Worm (Caenorhabditis elegans): ENCODE results near the gene cfap-36.

Gene cfap-36

ce11 chrV:176870-177467 is 5.0 kb upstream of the cfap-36 start, which contains the start of gene cul-3 (continued):
- peak; percentile 65 to 77 for TF ChIP-seq efl-1 (optimal IDR thresholded peaks at IDR 0.05)
- peak; percentile 77 to 98 for TF ChIP-seq efl-1 (GFP tag; optimal IDR thresholded peaks at IDR 0.05 in 1 of 2)
- peak; percentile 46 for TF ChIP-seq lin-13 (GFP tag; optimal IDR thresholded peaks at IDR 0.05)
- TF ChIP-seq mdl-1 (tag; optimal IDR thresholded peaks at IDR 0.05), result peak in 1 of 2 experiments; percentile 45
- TF ChIP-seq fkh-8 (tag; optimal IDR thresholded peaks at IDR 0.05), result peak; percentile 47
- peak; percentile 63 for TF ChIP-seq xbp-1 (tag; optimal IDR thresholded peaks at IDR 0.05)
- no peak for TF ChIP-seq nhr-12 (tag; optimal IDR thresholded peaks at IDR 0.05)
- peak; percentile 75 to 82 for TF ChIP-seq lin-35 (GFP tag; optimal IDR thresholded peaks at IDR 0.05)
- no peak for TF ChIP-seq nhr-28 (tag; optimal IDR thresholded peaks at IDR 0.05)
- no peak for TF ChIP-seq hpl-2 (GFP tag; optimal IDR thresholded peaks at IDR 0.05)
- peak; percentile 32 for TF ChIP-seq nhr-77 (tag; optimal IDR thresholded peaks at IDR 0.05)
- no peak for TF ChIP-seq egl-27 (tag; optimal IDR thresholded peaks at IDR 0.05)
- peak; percentile 44 for TF ChIP-seq blmp-1 (tag; optimal IDR thresholded peaks at IDR 0.05)
- TF ChIP-seq jun-1 (tag; optimal IDR thresholded peaks at IDR 0.05), result peak; percentile 31
- TF ChIP-seq vab-15 (tag; optimal IDR thresholded peaks at IDR 0.05), result no peak
- TF ChIP-seq ceh-88 (GFP tag; IDR thresholded peaks at IDR 0.05), result no peak
- peak; percentile 58 to 77 (median 67) for TF ChIP-seq ceh-82 (tag; optimal IDR thresholded peaks at IDR 0.05)
- no peak for TF ChIP-seq tlp-1 (tag; optimal IDR thresholded peaks at IDR 0.05)
- peak; percentile 64 for TF ChIP-seq skn-1 (tag; optimal IDR thresholded peaks at IDR 0.05)
- no peak for TF ChIP-seq zag-1 (tag; optimal IDR thresholded peaks at IDR 0.05)
- peak; percentile 71 for TF ChIP-seq dsc-1 (tag; optimal IDR thresholded peaks at IDR 0.05)
- TF ChIP-seq mep-1 (tag; optimal IDR thresholded peaks at IDR 0.05), result peak; percentile 89
- no peak for TF ChIP-seq fos-1 (tag; optimal IDR thresholded peaks at IDR 0.05)
- peak in 1 of 6 experiments; percentile 44 for TF ChIP-seq elt-3 (tag; optimal IDR thresholded peaks at IDR 0.05)
- peak; percentile 57 for TF ChIP-seq snpc-4 (tag; optimal IDR thresholded peaks at IDR 0.05)
- TF ChIP-seq sup-37 (GFP tag; optimal IDR thresholded peaks at IDR 0.05), result no peak
- TF ChIP-seq unc-98 (GFP tag; IDR thresholded peaks at IDR 0.05), result no peak
- TF ChIP-seq egl-13 (tag; optimal IDR thresholded peaks at IDR 0.05), result peak; percentile 51
- TF ChIP-seq hlh-4 (tag; optimal IDR thresholded peaks at IDR 0.05), result no peak
- TF ChIP-seq ztf-11 (tag; optimal IDR thresholded peaks at IDR 0.05), result peak in 1 of 2 experiments; percentile 11
- TF ChIP-seq mab-9 (GFP tag; IDR thresholded peaks at IDR 0.05), result peak; percentile 10; the same call in 1 of the 2 replicates
- no peak for TF ChIP-seq ces-1 (GFP tag; optimal IDR thresholded peaks at IDR 0.05)
- peak; percentile 17 for TF ChIP-seq elt-2 (tag; optimal IDR thresholded peaks at IDR 0.05)
- no peak for TF ChIP-seq nhr-84 (tag; optimal IDR thresholded peaks at IDR 0.05)
- TF ChIP-seq fkh-4 (tag; optimal IDR thresholded peaks at IDR 0.05; ENCODE audit: borderline replicate concordance), result peak; percentile 5
- peak; percentile 72 for TF ChIP-seq irx-1 (tag; optimal IDR thresholded peaks at IDR 0.05)
- no peak for TF ChIP-seq zip-4 (GFP tag; optimal IDR thresholded peaks at IDR 0.05)
- no peak for TF ChIP-seq C34B4.2 (tag; optimal IDR thresholded peaks at IDR 0.05)
- peak; percentile 53 for TF ChIP-seq C04F5.9 (tag; optimal IDR thresholded peaks at IDR 0.05)
- no peak for TF ChIP-seq ceh-90 (tag; optimal IDR thresholded peaks at IDR 0.05)
- peak; percentile 75 for TF ChIP-seq lin-39 (tag; optimal IDR thresholded peaks at IDR 0.05)
- peak; percentile 78 for TF ChIP-seq tbx-2 (tag; optimal IDR thresholded peaks at IDR 0.05)
- TF ChIP-seq mef-2 (tag; optimal IDR thresholded peaks at IDR 0.05), result no peak
- TF ChIP-seq lir-3 (tag; optimal IDR thresholded peaks at IDR 0.05; ENCODE audit: poor library complexity), result no peak
- TF ChIP-seq sptf-1 (tag; optimal IDR thresholded peaks at IDR 0.05), result no peak
- no peak for TF ChIP-seq unc-62 (GFP tag; optimal IDR thresholded peaks at IDR 0.05)
- peak; percentile 52 for TF ChIP-seq isw-1 (GFP tag; IDR thresholded peaks at IDR 0.05)
- TF ChIP-seq aha-1 (tag; optimal IDR thresholded peaks at IDR 0.05), result no peak
- no peak for TF ChIP-seq alr-1 (tag; optimal IDR thresholded peaks at IDR 0.05; ENCODE audit: borderline replicate concordance)
- peak; percentile 52 for TF ChIP-seq unc-130 (tag; optimal IDR thresholded peaks at IDR 0.05)
- TF ChIP-seq lin-14 (GFP tag; optimal IDR thresholded peaks at IDR 0.05), result no peak
- peak; percentile 53 for TF ChIP-seq F16B12.6 (tag; optimal IDR thresholded peaks at IDR 0.05)
- peak; percentile 3 for TF ChIP-seq fkh-10 (GFP tag; optimal IDR thresholded peaks at IDR 0.05)

All from whole organism, L1 larva.